Worm (Caenorhabditis elegans) whole organism, L4 larva: ENCODE measurements around the gene K07F5.6.

Experiments
- F49E8.2 ChIP-seq: sonication (generic microtip); optimal IDR thresholded peaks from 2 replicates; lab custom pipeline; 2016; ENCODE audit warnings: missing compliant biosample characterization, mild to moderate bottlenecking, missing genetic modification characterization, borderline replicate concordance
- Y48G9A.11 ChIP-seq: fragments of 200-800 bp; sonication (Bioruptor generic); IDR thresholded peaks from 2 replicates; pipeline ENCODE4 v1.3.6; 2022; ENCODE audit warnings: missing genetic modification reagents, missing genetic modification characterization, missing compliant biosample characterization
- Y75B8A.6 ChIP-seq: fragments of 200-800 bp; sonication (Bioruptor generic); IDR thresholded peaks from 2 replicates; pipeline ENCODE4 v1.3.6; 2022; ENCODE audit warnings: missing genetic modification reagents, missing genetic modification characterization, missing compliant biosample characterization
- ZK337.2 ChIP-seq: fragments of 200-800 bp; sonication (Bioruptor generic); IDR thresholded peaks from 2 replicates; pipeline ENCODE4 v1.3.6; 2022; ENCODE audit warnings: missing genetic modification reagents, missing genetic modification characterization, missing compliant biosample characterization
- aly-2 ChIP-seq: sonication (generic microtip); optimal IDR thresholded peaks from 2 replicates; lab custom pipeline; 2018; ENCODE audit warnings: missing biosample characterization, missing genetic modification characterization
- arid-1 ChIP-seq: fragments of 200-800 bp; sonication (Bioruptor generic); conservative IDR thresholded peaks from 2 replicates; pipeline ENCODE4 v1.3.6; 2022; ENCODE audit warnings: missing genetic modification reagents, missing genetic modification characterization, missing compliant biosample characterization
- attf-4 ChIP-seq: sonication (generic microtip); optimal IDR thresholded peaks from 3 replicates; lab custom pipeline; 2017; ENCODE audit warnings: missing biosample characterization, missing genetic modification characterization
- ceh-28 ChIP-seq: fragments of 150-350 bp; optimal IDR thresholded peaks from 2 replicates; lab custom pipeline; 2014; ENCODE audit warnings: missing biosample characterization, missing genetic modification reagents, missing genetic modification characterization
- ceh-32 ChIP-seq: sonication (generic microtip); optimal IDR thresholded peaks from 2 replicates; lab custom pipeline; 2016; ENCODE audit warnings: mild to moderate bottlenecking, missing genetic modification characterization, missing compliant biosample characterization; ENCODE audit not compliant: poor library complexity
- ceh-62 ChIP-seq: sonication (generic microtip); optimal IDR thresholded peaks from 2 replicates; lab custom pipeline; 2017; ENCODE audit warnings: missing biosample characterization, missing genetic modification characterization
- ceh-82 ChIP-seq: sonication (generic microtip); optimal IDR thresholded peaks from 2 replicates; lab custom pipeline; 2017; ENCODE audit warnings: missing biosample characterization, missing genetic modification characterization
- daf-12 ChIP-seq: fragments of 150-350 bp; optimal IDR thresholded peaks from 2 replicates; lab custom pipeline; 2014; ENCODE audit warnings: missing biosample characterization, missing genetic modification reagents, missing genetic modification characterization
- daf-19 ChIP-seq: fragments of 200-800 bp; sonication (Bioruptor generic); conservative IDR thresholded peaks from 2 replicates; pipeline ENCODE4 v1.3.6; 2022; ENCODE audit warnings: missing genetic modification characterization, missing compliant biosample characterization
- daf-8 ChIP-seq: fragments of 200-800 bp; sonication (Bioruptor generic); IDR thresholded peaks from 2 replicates; pipeline ENCODE4 v1.3.6; 2022; ENCODE audit warnings: missing genetic modification characterization, missing compliant biosample characterization
- dmd-8 ChIP-seq: fragments of 200-800 bp; sonication (Bioruptor generic); IDR thresholded peaks from 2 replicates; pipeline ENCODE4 v1.3.6; 2022; ENCODE audit warnings: missing genetic modification characterization, missing compliant biosample characterization
- dmd-9 ChIP-seq: fragments of 200-800 bp; sonication (Bioruptor generic); IDR thresholded peaks from 2 replicates; pipeline ENCODE4 v1.3.6; 2022; ENCODE audit warnings: missing genetic modification reagents, missing genetic modification characterization, missing compliant biosample characterization
- dpl-1 ChIP-seq: fragments of 150-350 bp; optimal IDR thresholded peaks from 2 replicates; lab custom pipeline; 2014; ENCODE audit warnings: missing biosample characterization, missing genetic modification reagents, missing genetic modification characterization
- duxl-1 ChIP-seq: sonication (generic microtip); optimal IDR thresholded peaks from 2 replicates; lab custom pipeline; 2016; ENCODE audit warnings: mild to moderate bottlenecking, missing genetic modification characterization, moderate library complexity, missing compliant biosample characterization; ENCODE audit not compliant: poor library complexity
- dve-1 ChIP-seq: sonication (generic microtip); optimal IDR thresholded peaks from 2 replicates; lab custom pipeline; 2017; ENCODE audit warnings: antibody characterized with exemption, mild to moderate bottlenecking, missing genetic modification characterization, missing compliant biosample characterization; ENCODE audit not compliant: insufficient read depth
- egl-43 ChIP-seq: fragments of 200-800 bp; sonication (Bioruptor generic); IDR thresholded peaks from 2 replicates; pipeline ENCODE4 v1.3.6; 2022; ENCODE audit warnings: missing genetic modification reagents, missing genetic modification characterization, missing compliant biosample characterization
- fkh-10 ChIP-seq: fragments of 150-350 bp; optimal IDR thresholded peaks from 2 replicates; lab custom pipeline; 2014; ENCODE audit warnings: missing biosample characterization, missing genetic modification reagents, missing genetic modification characterization
- gei-8 ChIP-seq: fragments of 200-800 bp; sonication (Bioruptor generic); optimal IDR thresholded peaks from 2 replicates; lab custom pipeline; 2018; ENCODE audit warnings: mild to moderate bottlenecking, missing genetic modification characterization, missing compliant biosample characterization
- hlh-11 ChIP-seq: fragments of 200-800 bp; sonication (Bioruptor generic); optimal IDR thresholded peaks from 2 replicates; lab custom pipeline; 2018; ENCODE audit warnings: mild to moderate bottlenecking, missing genetic modification characterization, missing compliant biosample characterization
- hmg-1.1 ChIP-seq: fragments of 200-800 bp; sonication (Bioruptor generic); IDR thresholded peaks from 2 replicates; pipeline ENCODE4 v1.3.6; 2022; ENCODE audit warnings: missing genetic modification reagents, missing genetic modification characterization, missing compliant biosample characterization
- lin-38 ChIP-seq: fragments of 200-800 bp; sonication (Bioruptor generic); IDR thresholded peaks from 2 replicates; pipeline ENCODE4 v1.3.6; 2022; ENCODE audit warnings: missing genetic modification reagents, missing genetic modification characterization, missing compliant biosample characterization
- lin-39 ChIP-seq: fragments of 150-350 bp; optimal IDR thresholded peaks from 2 replicates; lab custom pipeline; 2014; ENCODE audit warnings: missing biosample characterization, missing genetic modification reagents, missing genetic modification characterization
- lsy-2 ChIP-seq, 2 experiments: fragments of 150-350 bp in 1 of 2; sonication (generic microtip) in 1 of 2; optimal IDR thresholded peaks; 2 replicates each; lab custom pipeline; 2014 to 2017; ENCODE audit warnings: missing biosample characterization in 2 of 2, missing genetic modification characterization in 2 of 2
- madf-5 ChIP-seq, 2 experiments: fragments of 200-800 bp; sonication (Bioruptor generic); IDR thresholded peaks; 2 replicates each; pipeline ENCODE4 v1.3.6; 2022; ENCODE audit warnings: missing compliant biosample characterization in 2 of 2, missing genetic modification characterization in 2 of 2
- mdl-1 ChIP-seq, 2 experiments: fragments of 150-350 bp in 1 of 2; sonication (generic microtip) in 1 of 2; optimal IDR thresholded peaks; 2 replicates each; lab custom pipeline; 2014 to 2017; ENCODE audit warnings: missing biosample characterization in 2 of 2, missing genetic modification characterization in 2 of 2
- mep-1 ChIP-seq: fragments of 150-350 bp; sonication (generic microtip); optimal IDR thresholded peaks from 3 replicates; lab custom pipeline; 2014; ENCODE audit warnings: missing biosample characterization, missing genetic modification characterization
- mes-2 ChIP-seq: sonication (generic microtip); optimal IDR thresholded peaks from 2 replicates; lab custom pipeline; 2016; ENCODE audit warnings: missing genotype, mild to moderate bottlenecking, missing genetic modification characterization, missing compliant biosample characterization; ENCODE audit not compliant: poor library complexity, severe bottlenecking
- mxl-2 ChIP-seq: fragments of 200-800 bp; sonication (Bioruptor generic); conservative IDR thresholded peaks from 2 replicates; pipeline ENCODE4 v1.3.6; 2022; ENCODE audit warnings: missing genetic modification reagents, missing genetic modification characterization, missing compliant biosample characterization
- nhr-10 ChIP-seq: fragments of 150-350 bp; optimal IDR thresholded peaks from 2 replicates; lab custom pipeline; 2014; ENCODE audit warnings: missing biosample characterization, missing genetic modification characterization
- nhr-102 ChIP-seq: sonication (generic microtip); optimal IDR thresholded peaks from 2 replicates; lab custom pipeline; 2016; ENCODE audit warnings: mild to moderate bottlenecking, missing genetic modification characterization, moderate library complexity, missing compliant biosample characterization
- nhr-111 ChIP-seq: fragments of 200-800 bp; sonication (Bioruptor generic); optimal IDR thresholded peaks from 2 replicates; lab custom pipeline; 2018; ENCODE audit warnings: mild to moderate bottlenecking, missing genetic modification characterization, missing compliant biosample characterization
- nhr-25 ChIP-seq: sonication (generic microtip); optimal IDR thresholded peaks from 2 replicates; lab custom pipeline; 2017; ENCODE audit warnings: missing genetic modification characterization, mild to moderate bottlenecking, missing compliant biosample characterization, antibody characterized with exemption, moderate library complexity, borderline replicate concordance; ENCODE audit not compliant: insufficient read depth
- nhr-28 ChIP-seq: fragments of 150-350 bp; optimal IDR thresholded peaks from 2 replicates; lab custom pipeline; 2014; ENCODE audit warnings: missing biosample characterization, missing genetic modification characterization
- nhr-76 ChIP-seq: fragments of 150-350 bp; optimal IDR thresholded peaks from 2 replicates; lab custom pipeline; 2014; ENCODE audit warnings: missing biosample characterization, missing genetic modification characterization
- nhr-77 ChIP-seq: fragments of 150-350 bp; optimal IDR thresholded peaks from 2 replicates; lab custom pipeline; 2014; ENCODE audit warnings: missing biosample characterization, missing genetic modification characterization
- php-3 ChIP-seq: fragments of 200-800 bp; sonication (Bioruptor generic); IDR thresholded peaks from 2 replicates; pipeline ENCODE4 v1.3.6; 2022; ENCODE audit warnings: missing genetic modification reagents, missing genetic modification characterization, missing compliant biosample characterization
- pqm-1 ChIP-seq: sonication (generic microtip); optimal IDR thresholded peaks from 2 replicates; lab custom pipeline; 2017; ENCODE audit warnings: missing biosample characterization, missing genetic modification characterization
- snpc-1.2 ChIP-seq: fragments of 200-800 bp; sonication (Bioruptor generic); IDR thresholded peaks from 2 replicates; pipeline ENCODE4 v1.3.6; 2022; ENCODE audit warnings: missing genetic modification reagents, missing genetic modification characterization, missing compliant biosample characterization
- snpc-4 ChIP-seq: fragments of 150-350 bp; optimal IDR thresholded peaks from 2 replicates; lab custom pipeline; 2014; ENCODE audit warnings: missing biosample characterization, missing genetic modification characterization
- spr-1 ChIP-seq: sonication (generic microtip); optimal IDR thresholded peaks from 2 replicates; lab custom pipeline; 2016; ENCODE audit warnings: mild to moderate bottlenecking, missing genetic modification characterization, missing compliant biosample characterization
- tra-1 ChIP-seq: fragments of 200-800 bp; sonication (Bioruptor generic); IDR thresholded peaks from 2 replicates; pipeline ENCODE4 v1.3.6; 2022; ENCODE audit warnings: missing genetic modification reagents, missing genetic modification characterization, missing compliant biosample characterization
- vab-7 ChIP-seq: fragments of 200-800 bp; sonication (Bioruptor generic); IDR thresholded peaks from 2 replicates; pipeline ENCODE4 v1.3.6; 2022; ENCODE audit warnings: missing genetic modification reagents, missing genetic modification characterization, missing compliant biosample characterization
- zfp-2 ChIP-seq: sonication (generic microtip); optimal IDR thresholded peaks from 2 replicates; lab custom pipeline; 2016; ENCODE audit warnings: mild to moderate bottlenecking, missing genetic modification characterization, missing compliant biosample characterization
- ztf-11 ChIP-seq: fragments of 150-350 bp; optimal IDR thresholded peaks from 2 replicates; lab custom pipeline; 2014; ENCODE audit warnings: missing biosample characterization, missing genetic modification characterization
- ztf-7 ChIP-seq: fragments of 150-350 bp; optimal IDR thresholded peaks from 2 replicates; lab custom pipeline; 2014; ENCODE audit warnings: missing biosample characterization, missing genetic modification characterization

The K07F5.6 gene

DNA sequence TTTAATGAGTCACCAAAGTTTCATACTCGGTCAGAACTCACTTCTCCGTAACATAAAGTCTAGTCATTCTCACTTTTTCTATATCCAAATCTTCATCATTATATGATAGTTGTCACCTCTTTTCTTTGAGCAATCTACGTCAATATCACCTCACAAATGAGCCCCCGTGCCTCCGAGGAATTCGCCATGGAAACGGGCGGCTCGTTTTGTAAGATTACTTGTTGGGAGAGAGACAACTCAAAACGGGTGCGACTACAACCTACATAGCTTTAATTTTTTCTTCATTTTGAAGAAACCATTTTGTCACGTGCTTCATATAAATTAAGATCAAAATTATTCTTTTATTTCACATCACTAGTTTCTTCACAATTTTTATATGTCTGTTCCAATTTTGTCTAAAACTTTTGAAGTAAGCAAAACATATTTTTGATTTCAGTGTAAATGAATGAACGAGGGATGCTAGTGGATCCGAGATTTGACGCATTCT, 32.5 kb upstream of the K07F5.6 start, which contains the start of gene nhr-4:
nhr-4 (plus strand) TSS at position 437 of the 487 bp plus-strand sequence.
- no peak for TF ChIP-seq ztf-11 (tag; lab: Kevin White, UChicago)

- TF ChIP-seq snpc-1.2 (GFP tag; lab: Robert Waterston, UW), result no peak
- no peak for TF ChIP-seq arid-1 (GFP tag; lab: Robert Waterston, UW)
- no peak for TF ChIP-seq dmd-8 (GFP tag; lab: Robert Waterston, UW)
- no peak for TF ChIP-seq mxl-2 (GFP tag; lab: Robert Waterston, UW)
- TF ChIP-seq Y48G9A.11, result no peak
- TF ChIP-seq lsy-2 (tag; optimal IDR thresholded peaks at IDR 0.05; lab: Kevin White, UChicago), result peak in 1 of 2 experiments; percentile 60
- TF ChIP-seq madf-5 (GFP tag; IDR thresholded peaks at IDR 0.05; lab: Robert Waterston, UW), result no peak
- no peak for TF ChIP-seq ceh-32 (tag; lab: Kevin White, UChicago)
- TF ChIP-seq snpc-4 (tag; lab: Kevin White, UChicago), result no peak
- peak; percentile 87 for TF ChIP-seq nhr-28 (tag; lab: Kevin White, UChicago)
- TF ChIP-seq fkh-10 (GFP tag; lab: Kevin White, UChicago), result no peak
- no peak for TF ChIP-seq nhr-111 (GFP tag; lab: Kevin White, UChicago)
- TF ChIP-seq attf-4 (tag; lab: Kevin White, UChicago), result no peak
- TF ChIP-seq daf-19 (GFP tag; lab: Robert Waterston, UW), result no peak
- no peak for TF ChIP-seq hmg-1.1
- TF ChIP-seq ceh-62 (tag; lab: Kevin White, UChicago), result no peak
- no peak for TF ChIP-seq ztf-7
- TF ChIP-seq dve-1 (tag; lab: Kevin White, UChicago), result peak; percentile 74
- no peak for TF ChIP-seq ceh-82 (tag; lab: Kevin White, UChicago)
- TF ChIP-seq dmd-9 (GFP tag; lab: Robert Waterston, UW), result no peak
- no peak for TF ChIP-seq nhr-76 (tag; lab: Kevin White, UChicago)
- no peak for TF ChIP-seq duxl-1
- peak; percentile 50 for TF ChIP-seq mep-1
- no peak for TF ChIP-seq nhr-10
- TF ChIP-seq pqm-1 (tag; lab: Kevin White, UChicago), result peak; percentile 11
- no peak for TF ChIP-seq mes-2
- TF ChIP-seq aly-2, result no peak
- no peak for TF ChIP-seq zfp-2 (tag; lab: Kevin White, UChicago)
- TF ChIP-seq mdl-1 (tag; optimal IDR thresholded peaks at IDR 0.05; lab: Kevin White, UChicago), result peak in 1 of 2 experiments; percentile 81
- no peak for TF ChIP-seq Y75B8A.6 (GFP tag; lab: Robert Waterston, UW)
- no peak for TF ChIP-seq nhr-25 (tag; lab: Kevin White, UChicago)
- no peak for TF ChIP-seq ceh-28 (tag; lab: Kevin White, UChicago)
- no peak for TF ChIP-seq nhr-102 (tag; lab: Kevin White, UChicago)
- TF ChIP-seq daf-8 (GFP tag; lab: Robert Waterston, UW), result no peak
- TF ChIP-seq daf-12 (tag; lab: Kevin White, UChicago), result no peak
- 0 out of 2 replicates have a peak, but pooled peaks have one; percentile 20 for TF ChIP-seq php-3 (GFP tag; lab: Robert Waterston, UW)
- TF ChIP-seq tra-1 (GFP tag; lab: Robert Waterston, UW), result no peak
- no peak for TF ChIP-seq F49E8.2 (tag; lab: Kevin White, UChicago)
- TF ChIP-seq dpl-1 (GFP tag; lab: Kevin White, UChicago), result peak; percentile 14
- peak; percentile 80 for TF ChIP-seq hlh-11 (tag; lab: Kevin White, UChicago)
- TF ChIP-seq vab-7 (GFP tag; lab: Robert Waterston, UW), result no peak
- no peak for TF ChIP-seq egl-43
- no peak for TF ChIP-seq lin-39 (tag; lab: Kevin White, UChicago)
- no peak for TF ChIP-seq ZK337.2 (GFP tag; lab: Robert Waterston, UW)
- no peak for TF ChIP-seq spr-1 (tag; lab: Kevin White, UChicago)
- TF ChIP-seq nhr-77, result no peak
- TF ChIP-seq lin-38 (GFP tag; lab: Robert Waterston, UW), result no peak
- no peak for TF ChIP-seq gei-8 (GFP tag; lab: Kevin White, UChicago)
These were observed 29.2 kb upstream of the K07F5.6 start for ce11 chrIV:9875646-9876045.
